Fruit fly (Drosophila melanogaster): ENCODE data around the gene Akh.

dm6 chr3L:4116490-4117367, 24.5 kb upstream of the Akh start:
- TF ChIP-seq CG1832 (GFP tag; optimal IDR thresholded peaks at IDR 0.05) (no peak), CG16779 (GFP tag; IDR thresholded peaks at IDR 0.05) (no peak), CG30403 (GFP tag; optimal IDR thresholded peaks at IDR 0.05) (no peak), ems (GFP tag; optimal IDR thresholded peaks at IDR 0.05) (no peak)

Measured in whole organism, embryonic.